Worm (Caenorhabditis elegans) whole organism, midembryonic: ENCODE measurements around the gene vha-8.

Source experiments
- cog-1 ChIP-seq: sonication (generic microtip); optimal IDR thresholded peaks from 2 replicates; lab custom pipeline; 2016; ENCODE audit warnings: missing genetic modification characterization, missing compliant biosample characterization
- flt-1 ChIP-seq: fragments of 200-800 bp; sonication (Bioruptor generic); IDR thresholded peaks from 2 replicates; pipeline ENCODE4 v1.3.6; 2022; ENCODE audit warnings: missing genetic modification characterization, missing compliant biosample characterization
- klf-2 ChIP-seq: fragments of 200-800 bp; sonication (Bioruptor generic); conservative IDR thresholded peaks from 2 replicates; pipeline ENCODE4 v1.3.6; 2022; ENCODE audit warnings: missing genetic modification reagents, missing genetic modification characterization, missing compliant biosample characterization
- med-1 ChIP-seq: sonication (generic microtip); optimal IDR thresholded peaks from 2 replicates; lab custom pipeline; 2017; ENCODE audit warnings: missing genetic modification characterization, mild to moderate bottlenecking, missing compliant biosample characterization, antibody characterized with exemption, missing genetic modification reagents; ENCODE audit not compliant: insufficient read depth
- tab-1 ChIP-seq: fragments of 200-800 bp; sonication (Bioruptor generic); IDR thresholded peaks from 2 replicates; pipeline ENCODE4 v1.3.6; 2022; ENCODE audit warnings: missing genetic modification characterization, missing compliant biosample characterization
- ztf-23 ChIP-seq: fragments of 200-800 bp; sonication (Bioruptor generic); IDR thresholded peaks from 2 replicates; pipeline ENCODE4 v1.3.6; 2022; ENCODE audit warnings: missing genetic modification reagents, missing genetic modification characterization, missing compliant biosample characterization
- ztf-29 ChIP-seq: fragments of 200-800 bp; sonication (Bioruptor generic); IDR thresholded peaks from 2 replicates; pipeline ENCODE4 v1.3.6; 2022; ENCODE audit warnings: missing genetic modification reagents, missing genetic modification characterization, missing compliant biosample characterization

- TF ChIP-seq cog-1 (tag; lab: Kevin White, UChicago), result no peak
- TF ChIP-seq flt-1 (GFP tag; lab: Robert Waterston, UW), result no peak
- TF ChIP-seq med-1 (GFP tag; lab: Kevin White, UChicago), result no peak
- no peak for TF ChIP-seq ztf-23 (GFP tag; lab: Robert Waterston, UW)
- TF ChIP-seq tab-1, result no peak
- no peak for TF ChIP-seq klf-2 (GFP tag; lab: Robert Waterston, UW)
- TF ChIP-seq ztf-29 (GFP tag; lab: Robert Waterston, UW), result no peak
Measured at ce11 chrIV:6785151-6785550, 5.7 kb upstream of the vha-8 start, which contains the start of gene dyci-1.
